Worm (Caenorhabditis elegans) whole organism, late embryonic: ENCODE measurements around the gene htp-1.

ENCODE experiments used
- F13H6.1 ChIP-seq: sonication (generic microtip); optimal IDR thresholded peaks from 2 replicates; lab custom pipeline; 2016; ENCODE audit warnings: missing genetic modification characterization, missing compliant biosample characterization
- ceh-14 ChIP-seq: sonication (generic microtip); optimal IDR thresholded peaks from 2 replicates; lab custom pipeline; 2016; ENCODE audit warnings: missing genotype, missing genetic modification characterization, missing compliant biosample characterization
- ceh-18 ChIP-seq: sonication (generic microtip); optimal IDR thresholded peaks from 2 replicates; lab custom pipeline; 2016; ENCODE audit warnings: missing genetic modification characterization, missing compliant biosample characterization
- ceh-22 ChIP-seq: sonication (generic microtip); optimal IDR thresholded peaks from 2 replicates; lab custom pipeline; 2017; ENCODE audit warnings: missing biosample characterization, missing genetic modification characterization
- ceh-24 ChIP-seq: sonication (generic microtip); optimal IDR thresholded peaks from 2 replicates; lab custom pipeline; 2016; ENCODE audit warnings: mild to moderate bottlenecking, missing genetic modification characterization, missing compliant biosample characterization
- ceh-30 ChIP-seq: fragments of 150-350 bp; optimal IDR thresholded peaks from 2 replicates; lab custom pipeline; 2014; ENCODE audit warnings: missing biosample characterization, missing genetic modification characterization
- ceh-31 ChIP-seq: sonication (generic microtip); optimal IDR thresholded peaks from 2 replicates; lab custom pipeline; 2016; ENCODE audit warnings: missing genetic modification characterization, missing compliant biosample characterization
- ceh-45 ChIP-seq: fragments of 200-800 bp; sonication (Bioruptor generic); IDR thresholded peaks from 2 replicates; pipeline ENCODE4 v1.3.6; 2022; ENCODE audit warnings: missing genetic modification reagents, missing genetic modification characterization, missing compliant biosample characterization
- ceh-48 ChIP-seq: sonication (generic microtip); optimal IDR thresholded peaks from 2 replicates; lab custom pipeline; 2016; ENCODE audit warnings: missing genetic modification characterization, inconsistent platforms, missing compliant biosample characterization
- ceh-6 ChIP-seq: fragments of 200-800 bp; sonication (Bioruptor generic); optimal IDR thresholded peaks from 2 replicates; lab custom pipeline; 2018; ENCODE audit warnings: mild to moderate bottlenecking, missing genetic modification characterization, missing compliant biosample characterization
- elt-4 ChIP-seq: sonication (generic microtip); optimal IDR thresholded peaks from 2 replicates; lab custom pipeline; 2016; ENCODE audit warnings: missing genetic modification characterization, missing compliant biosample characterization
- fkh-6 ChIP-seq: sonication (generic microtip); optimal IDR thresholded peaks from 2 replicates; lab custom pipeline; 2016; ENCODE audit warnings: missing genetic modification characterization, missing compliant biosample characterization
- hlh-15 ChIP-seq: sonication (generic microtip); optimal IDR thresholded peaks from 2 replicates; lab custom pipeline; 2016; ENCODE audit warnings: missing genetic modification characterization, missing compliant biosample characterization
- hlh-30 ChIP-seq: sonication (generic microtip); optimal IDR thresholded peaks from 2 replicates; lab custom pipeline; 2017; ENCODE audit warnings: antibody characterized with exemption, missing genetic modification characterization, missing compliant biosample characterization; ENCODE audit not compliant: insufficient read depth
- hlh-8 ChIP-seq: sonication (generic microtip); optimal IDR thresholded peaks from 2 replicates; lab custom pipeline; 2016; ENCODE audit warnings: missing genotype, missing genetic modification characterization, missing compliant biosample characterization
- lim-6 ChIP-seq: sonication (generic microtip); optimal IDR thresholded peaks from 2 replicates; lab custom pipeline; 2016; ENCODE audit warnings: missing genetic modification characterization, missing compliant biosample characterization
- lin-11 ChIP-seq: fragments of 200-800 bp; sonication (Bioruptor generic); optimal IDR thresholded peaks from 2 replicates; lab custom pipeline; 2018; ENCODE audit warnings: mild to moderate bottlenecking, missing genetic modification characterization, missing compliant biosample characterization
- madf-2 ChIP-seq: sonication (generic microtip); optimal IDR thresholded peaks from 2 replicates; lab custom pipeline; 2017; ENCODE audit warnings: missing genetic modification characterization, missing compliant biosample characterization
- nfya-1 ChIP-seq: sonication (generic microtip); optimal IDR thresholded peaks from 2 replicates; lab custom pipeline; 2017; ENCODE audit warnings: missing genetic modification characterization, mild to moderate bottlenecking, missing compliant biosample characterization, antibody characterized with exemption, moderate library complexity
- nhr-11 ChIP-seq: fragments of 150-350 bp; optimal IDR thresholded peaks from 2 replicates; lab custom pipeline; 2014; ENCODE audit warnings: missing biosample characterization, missing genetic modification characterization
- nhr-232 ChIP-seq: sonication (generic microtip); optimal IDR thresholded peaks from 2 replicates; lab custom pipeline; 2016; ENCODE audit warnings: missing genetic modification characterization, missing compliant biosample characterization
- odd-2 ChIP-seq: sonication (generic microtip); optimal IDR thresholded peaks from 2 replicates; lab custom pipeline; 2017; ENCODE audit warnings: antibody characterized with exemption, mild to moderate bottlenecking, missing genetic modification characterization, missing compliant biosample characterization
- pag-3 ChIP-seq: sonication (generic microtip); optimal IDR thresholded peaks from 2 replicates; lab custom pipeline; 2016; ENCODE audit warnings: missing compliant biosample characterization, missing genetic modification characterization, borderline replicate concordance
- pha-2 ChIP-seq: sonication (generic microtip); optimal IDR thresholded peaks from 2 replicates; lab custom pipeline; 2017; ENCODE audit warnings: mild to moderate bottlenecking, missing genetic modification characterization, missing compliant biosample characterization
- pha-4 ChIP-seq: fragments of 150-350 bp; optimal IDR thresholded peaks from 2 replicates; lab custom pipeline; 2018; ENCODE audit warnings: missing biosample characterization, missing genetic modification reagents, missing genetic modification characterization
- pros-1 ChIP-seq: fragments of 150-350 bp; optimal IDR thresholded peaks from 2 replicates; lab custom pipeline; 2014; ENCODE audit warnings: missing biosample characterization, missing genetic modification reagents, missing genetic modification characterization
- sox-2 ChIP-seq: fragments of 200-800 bp; sonication (Bioruptor generic); IDR thresholded peaks from 2 replicates; pipeline ENCODE4 v1.3.6; 2022; ENCODE audit warnings: missing genetic modification reagents, missing genetic modification characterization, missing compliant biosample characterization
- syd-9 ChIP-seq: sonication (generic microtip); optimal IDR thresholded peaks from 2 replicates; lab custom pipeline; 2016; ENCODE audit warnings: mild to moderate bottlenecking, missing genetic modification characterization, moderate library complexity, missing compliant biosample characterization
- tbx-2 ChIP-seq: sonication (generic microtip); optimal IDR thresholded peaks from 2 replicates; lab custom pipeline; 2016; ENCODE audit warnings: missing genetic modification characterization, missing compliant biosample characterization
- unc-3 ChIP-seq, 2 experiments: fragments of 200-800 bp in 1 of 2; sonication (Bioruptor generic) in 1 of 2; sonication (generic microtip) in 1 of 2; conservative IDR thresholded peaks in 1 of 2; optimal IDR thresholded peaks in 1 of 2; 2 replicates each; pipeline versions ENCODE4 v1.3.6 to Lab custom; 2016 to 2022; ENCODE audit warnings: missing compliant biosample characterization in 2 of 2, missing genetic modification characterization in 2 of 2, missing genetic modification reagents in 1 of 2
- unc-86 ChIP-seq: sonication (generic microtip); optimal IDR thresholded peaks from 2 replicates; lab custom pipeline; 2016; ENCODE audit warnings: missing genetic modification characterization, missing compliant biosample characterization
- zip-5 ChIP-seq: sonication (generic microtip); optimal IDR thresholded peaks from 2 replicates; lab custom pipeline; 2016; ENCODE audit warnings: missing genetic modification characterization, missing compliant biosample characterization
- ztf-16 ChIP-seq: sonication (generic microtip); optimal IDR thresholded peaks from 2 replicates; lab custom pipeline; 2017; ENCODE audit warnings: missing genetic modification characterization, missing compliant biosample characterization

Gene htp-1

DNA sequence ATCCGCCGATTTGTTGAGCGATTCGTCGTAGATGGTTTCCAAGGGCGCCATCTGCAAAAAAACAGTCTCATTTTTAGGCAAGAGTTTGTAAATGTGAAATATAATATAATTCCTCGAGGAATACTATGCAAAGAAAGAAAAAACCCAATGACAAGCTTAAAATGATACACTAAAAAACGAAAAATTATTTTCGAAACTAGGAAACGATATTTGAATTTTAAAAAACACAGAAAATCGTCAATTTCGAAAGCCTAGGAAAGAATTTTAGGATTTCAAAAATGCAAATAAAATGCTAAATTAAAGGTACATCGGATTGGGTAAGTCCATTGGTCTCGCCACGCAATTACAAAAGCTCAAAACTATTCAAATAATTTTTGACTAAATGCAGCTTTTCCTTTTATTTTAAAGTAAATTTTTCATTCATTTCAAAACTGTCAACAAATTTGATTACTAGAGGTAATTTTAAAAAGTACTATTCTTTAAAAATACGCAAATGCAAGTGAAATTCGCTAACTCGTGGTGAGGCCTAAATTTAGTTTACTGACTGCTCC is at the start of gene htp-1, which contains the start of gene ZK616.5:
Gene htp-1, minus strand, starts transcription at position 51 of the 551 bp plus-strand sequence.
Gene ZK616.5, plus strand, starts transcription at position 423 of the 551 bp plus-strand sequence.
- TF ChIP-seq fkh-6 (tag; lab: Kevin White, UChicago) (no peak), ceh-31 (tag; lab: Kevin White, UChicago) (no peak), sox-2 (GFP tag; lab: Robert Waterston, UW) (no peak), ceh-18 (no peak), ceh-22 (tag; lab: Kevin White, UChicago) (no peak), pros-1 (no peak), odd-2 (no peak), pha-2 (tag; lab: Kevin White, UChicago) (no peak), hlh-15 (tag; lab: Kevin White, UChicago) (no peak), zip-5 (tag; lab: Kevin White, UChicago) (no peak), ceh-30 (tag; lab: Kevin White, UChicago) (no peak), madf-2 (no peak), ceh-6 (GFP tag; lab: Kevin White, UChicago) (no peak), ztf-16 (no peak)

- no peak for TF ChIP-seq F13H6.1 (tag; lab: Kevin White, UChicago)
These were observed 47.3 kb upstream of the htp-1 start, which contains the start of gene mgl-3 for ce11 chrIV:5438705-5439104. Gene mgl-3 (plus strand): TSS chrIV:5439005.

- TF ChIP-seq ceh-14 (tag; lab: Kevin White, UChicago) (no peak), ceh-48 (tag; lab: Kevin White, UChicago) (no peak), hlh-30 (tag; lab: Kevin White, UChicago) (no peak), nfya-1 (no peak), tbx-2 (no peak), ceh-45 (GFP tag; lab: Robert Waterston, UW) (no peak), pag-3 (tag; lab: Kevin White, UChicago) (no peak)
These were observed 27.8 kb upstream of the htp-1 start, which contains the start of gene ehn-3 for ce11 chrIV:5419122-5419521. Gene ehn-3 (minus strand): TSS chrIV:5419222.

DNA sequence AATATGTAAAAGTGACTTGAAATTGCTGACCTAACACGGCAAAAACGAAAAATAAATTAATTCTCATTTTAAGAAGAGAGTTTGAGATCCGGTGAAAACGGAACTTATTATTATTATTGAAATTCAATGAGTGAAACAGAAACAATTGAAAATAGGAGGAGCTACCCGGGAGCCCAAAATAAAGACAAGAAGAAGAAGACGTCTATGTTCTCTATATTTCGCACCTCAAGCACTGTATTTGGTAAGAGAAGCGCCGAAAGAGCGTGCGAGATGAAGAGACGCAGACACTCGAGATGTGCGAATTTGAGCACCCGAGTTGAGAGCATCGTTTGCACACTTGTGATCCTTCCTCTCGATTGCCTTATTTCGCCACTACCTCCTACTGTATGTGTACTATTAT is 24.3 kb upstream of the htp-1 start, which contains the start of gene spp-7:
Gene spp-7, minus strand, starts transcription at position 101 of the 400 bp plus-strand sequence.
- TF ChIP-seq unc-3 (GFP tag; conservative IDR thresholded peaks at IDR 0.05; lab: Robert Waterston, UW) (no peak), unc-3 (tag; optimal IDR thresholded peaks at IDR 0.05; lab: Kevin White, UChicago) (no peak)

DNA sequence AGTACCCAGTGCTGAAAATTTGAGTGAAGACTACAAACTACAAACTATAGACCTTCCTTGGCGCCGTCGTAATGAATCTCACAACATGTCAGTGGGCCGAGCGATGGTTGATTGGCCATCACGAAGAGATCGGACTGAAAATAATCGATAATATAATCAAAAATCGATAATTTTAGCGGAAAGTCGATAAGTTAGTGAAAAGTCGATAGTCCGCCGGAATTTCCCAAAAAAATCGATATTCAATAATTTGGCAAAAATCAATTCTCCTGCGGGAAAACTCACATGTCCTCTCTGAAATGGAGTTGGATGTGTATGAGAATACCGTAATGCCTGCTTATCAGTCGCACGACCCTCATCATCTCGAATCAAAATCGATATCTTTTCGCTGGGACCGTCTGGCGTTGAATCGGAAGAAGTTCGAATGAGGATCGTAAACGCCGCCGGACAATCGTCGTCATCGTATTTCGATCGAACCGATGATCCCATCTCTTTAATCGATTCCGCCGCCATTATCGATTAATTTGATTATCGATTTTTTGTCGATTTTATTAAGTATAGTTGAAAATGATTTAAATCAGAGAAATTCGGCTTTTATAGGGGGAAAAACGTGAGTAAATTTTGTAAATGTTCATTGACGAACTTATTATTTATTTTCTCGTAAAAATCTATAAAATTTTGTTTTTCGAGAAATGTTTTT is 20.4 kb upstream of the htp-1 start, which contains the start of gene ZK616.8:
Gene ZK616.8, minus strand, starts transcription at position 553 of the 697 bp plus-strand sequence.
- TF ChIP-seq elt-4 (tag; lab: Kevin White, UChicago) (no peak), F13H6.1 (tag; lab: Kevin White, UChicago) (no peak), nhr-11 (tag; lab: Kevin White, UChicago) (no peak), ceh-18 (no peak), hlh-30 (tag; lab: Kevin White, UChicago) (no peak), pha-4 (tag; lab: Kevin White, UChicago) (no peak), ceh-31 (tag; lab: Kevin White, UChicago) (no peak), nhr-232 (tag; lab: Kevin White, UChicago) (no peak), ceh-24 (tag; lab: Kevin White, UChicago) (no peak), hlh-8 (tag; lab: Kevin White, UChicago) (no peak), sox-2 (GFP tag; lab: Robert Waterston, UW) (no peak), lin-11 (tag; lab: Kevin White, UChicago) (no peak), unc-86 (tag; lab: Kevin White, UChicago) (no peak), syd-9 (tag; lab: Kevin White, UChicago) (no peak), lim-6 (tag; lab: Kevin White, UChicago) (no peak)
